Fruit fly (Drosophila melanogaster) whole organism, adult: ENCODE results near the gene grp.

Experiments
- CG11617 ChIP-seq: fragments of 200-800 bp; sonication (Bioruptor generic); optimal IDR thresholded peaks from 2 replicates; lab custom pipeline; 2017; ENCODE audit warnings: mild to moderate bottlenecking, missing biosample characterization, missing genetic modification reagents, missing genetic modification characterization
- CG12768 ChIP-seq: fragments of 200-800 bp; sonication (Bioruptor generic); optimal IDR thresholded peaks from 2 replicates; lab custom pipeline; 2017; ENCODE audit warnings: missing biosample characterization, missing genetic modification characterization, mild to moderate bottlenecking, moderate library complexity, missing genetic modification reagents
- CG14711 ChIP-seq: fragments of 200-800 bp; sonication (Bioruptor generic); optimal IDR thresholded peaks from 2 replicates; lab custom pipeline; 2018; ENCODE audit warnings: missing biosample characterization, mild to moderate bottlenecking, missing genetic modification characterization, moderate library complexity
- CG1620 ChIP-seq: fragments of 200-800 bp; sonication (Bioruptor generic); optimal IDR thresholded peaks from 2 replicates; lab custom pipeline; 2016; ENCODE audit warnings: missing biosample characterization, missing genetic modification characterization
- CG33017 ChIP-seq: fragments of 200-800 bp; sonication (Bioruptor generic); optimal IDR thresholded peaks from 2 replicates; lab custom pipeline; 2018; ENCODE audit warnings: missing biosample characterization, mild to moderate bottlenecking, missing genetic modification characterization, moderate library complexity
- CG5204 ChIP-seq: fragments of 200-800 bp; sonication (Bioruptor generic); optimal IDR thresholded peaks from 2 replicates; lab custom pipeline; 2016; ENCODE audit warnings: missing biosample characterization, missing genetic modification characterization
- CG7045 ChIP-seq: fragments of 200-800 bp; sonication (Bioruptor generic); optimal IDR thresholded peaks from 2 replicates; lab custom pipeline; 2017; ENCODE audit warnings: missing biosample characterization, mild to moderate bottlenecking, missing genetic modification characterization
- CG7101 ChIP-seq: fragments of 200-800 bp; sonication (Bioruptor generic); optimal IDR thresholded peaks from 2 replicates; lab custom pipeline; 2018; ENCODE audit warnings: missing biosample characterization, mild to moderate bottlenecking, missing genetic modification characterization, moderate library complexity
- Clk ChIP-seq: fragments of 200-800 bp; sonication (Bioruptor generic); optimal IDR thresholded peaks from 2 replicates; lab custom pipeline; 2017; ENCODE audit warnings: missing biosample characterization, missing genetic modification characterization
- Crg-1 ChIP-seq: fragments of 200-800 bp; sonication (Bioruptor generic); optimal IDR thresholded peaks from 2 replicates; lab custom pipeline; 2016; ENCODE audit warnings: missing biosample characterization, missing genetic modification characterization
- Hr96 ChIP-seq: fragments of 200-800 bp; sonication (Bioruptor generic); optimal IDR thresholded peaks from 2 replicates; lab custom pipeline; 2016; ENCODE audit warnings: missing biosample characterization, missing genetic modification characterization
- Mnt ChIP-seq: fragments of 200-800 bp; sonication (Bioruptor generic); optimal IDR thresholded peaks from 2 replicates; lab custom pipeline; 2016; ENCODE audit warnings: missing biosample characterization, mild to moderate bottlenecking, missing genetic modification characterization
- bab1 ChIP-seq: fragments of 200-800 bp; sonication (Bioruptor generic); optimal IDR thresholded peaks from 3 replicates; lab custom pipeline; 2019; ENCODE audit warnings: missing biosample characterization, mild to moderate bottlenecking, missing genetic modification characterization, moderate library complexity
- cic ChIP-seq: fragments of 200-800 bp; sonication (Bioruptor generic); optimal IDR thresholded peaks from 2 replicates; lab custom pipeline; 2017; ENCODE audit warnings: missing biosample characterization, mild to moderate bottlenecking, missing genetic modification characterization, moderate library complexity
- cnc ChIP-seq, 2 experiments: fragments of >200 bp; optimal IDR thresholded peaks; 2 replicates each; lab custom pipeline; 2017
- kay ChIP-seq: fragments of 200-800 bp; sonication (Bioruptor generic); peaks from one replicate; lab custom pipeline; 2016; ENCODE audit warnings: missing biosample characterization, missing genetic modification characterization, borderline replicate concordance
- ovo ChIP-seq: fragments of 200-800 bp; sonication (Bioruptor generic); optimal IDR thresholded peaks from 2 replicates; lab custom pipeline; 2016; ENCODE audit warnings: missing biosample characterization, missing genetic modification characterization
- pad ChIP-seq: fragments of 200-800 bp; sonication (Bioruptor generic); optimal IDR thresholded peaks from 3 replicates; lab custom pipeline; 2017; ENCODE audit warnings: missing biosample characterization, missing genetic modification characterization, mild to moderate bottlenecking, moderate library complexity, missing genetic modification reagents
- tj ChIP-seq: fragments of 200-800 bp; sonication (Bioruptor generic); optimal IDR thresholded peaks from 3 replicates; lab custom pipeline; 2017; ENCODE audit warnings: missing biosample characterization, mild to moderate bottlenecking, missing genetic modification characterization, moderate library complexity
- toe ChIP-seq: fragments of 200-800 bp; sonication (Bioruptor generic); optimal IDR thresholded peaks from 2 replicates; lab custom pipeline; 2016; ENCODE audit warnings: missing biosample characterization, missing genetic modification characterization

The grp gene

DNA sequence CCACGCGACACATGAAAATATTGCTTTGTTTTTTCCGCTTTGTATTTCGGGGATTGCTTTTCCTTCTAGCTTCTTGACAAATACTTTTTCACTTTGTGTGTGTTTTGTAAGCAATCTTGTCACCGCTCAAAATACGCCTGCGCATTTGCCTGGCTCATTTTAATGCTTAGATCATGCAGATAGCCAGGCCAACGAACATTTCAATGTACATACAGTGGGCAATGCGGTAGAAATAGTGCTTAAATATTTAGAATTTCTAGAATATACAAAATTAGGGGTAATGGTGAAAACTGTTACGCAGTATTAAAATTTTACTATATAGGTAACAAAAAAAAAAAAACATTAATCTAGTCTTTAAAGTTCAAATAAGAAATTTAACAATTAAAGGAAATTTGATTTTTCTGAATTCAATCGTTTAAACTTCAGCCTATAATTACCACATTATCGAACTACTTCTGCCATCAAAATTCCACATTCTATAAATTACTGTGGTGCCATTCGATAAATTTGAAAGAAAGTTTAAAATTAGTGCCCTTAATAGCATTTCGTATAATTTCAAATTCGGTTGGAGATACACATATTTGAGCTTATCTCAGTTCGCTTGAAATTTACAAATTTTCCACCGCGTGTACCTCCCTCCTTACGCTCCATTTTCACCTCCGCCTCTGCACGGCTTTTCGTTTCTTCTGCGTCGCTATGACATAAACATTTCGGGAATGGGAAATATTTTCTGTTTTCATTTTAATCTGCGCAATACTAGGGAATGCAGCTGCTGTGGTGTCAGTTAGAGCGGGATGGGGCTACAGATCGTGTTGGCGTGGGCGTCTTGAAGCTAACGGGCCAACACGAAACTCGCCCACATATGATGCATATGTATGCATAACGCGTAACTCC lies 27.3 kb downstream of the grp start:
- TF ChIP-seq CG7101 (tag; lab: Kevin White, UChicago) (no peak), tj (GFP tag; lab: Kevin White, UChicago) (peak; percentile 83), Hr96 (GFP tag; lab: Kevin White, UChicago) (no peak), CG12768 (no peak), Clk (GFP tag; lab: Kevin White, UChicago) (no peak), ovo (no peak), kay (GFP tag; lab: Kevin White, UChicago) (peak; percentile 49), CG1620 (GFP tag; lab: Kevin White, UChicago) (no peak), CG11617 (GFP tag; lab: Kevin White, UChicago) (no peak), CG7045 (GFP tag; lab: Kevin White, UChicago) (no peak), CG33017 (tag; lab: Kevin White, UChicago) (no peak), bab1 (peak; percentile 22), CG14711 (tag; lab: Kevin White, UChicago) (no peak), pad (GFP tag; lab: Kevin White, UChicago) (no peak), toe (GFP tag; lab: Kevin White, UChicago) (no peak), Mnt (GFP tag; lab: Kevin White, UChicago) (no peak), cic (GFP tag; lab: Kevin White, UChicago) (no peak), CG5204 (GFP tag; lab: Kevin White, UChicago) (no peak), Crg-1 (GFP tag; lab: Kevin White, UChicago) (no peak), cnc (optimal IDR thresholded peaks at IDR 0.05; lab: Kevin White, UChicago) (no peak)

DNA sequence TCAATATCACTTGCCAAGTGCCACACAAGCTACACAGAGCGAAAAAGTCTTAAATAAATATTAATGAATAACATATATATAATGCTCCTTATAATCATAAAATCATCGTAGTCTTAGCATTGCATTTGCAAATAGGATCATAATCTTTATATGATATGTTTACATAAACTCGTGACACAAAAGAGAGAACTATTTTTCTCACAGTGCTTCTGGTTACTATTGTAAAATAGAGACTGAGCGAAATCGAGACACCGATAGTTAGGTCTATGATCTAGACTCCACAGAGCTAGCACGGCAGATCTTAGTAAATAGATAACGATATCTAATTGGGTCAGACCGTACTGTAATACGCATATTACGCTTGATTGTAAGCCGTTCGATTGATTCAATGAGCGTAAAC lies 29.8 kb downstream of the grp start:
- TF ChIP-seq CG5204 (GFP tag; lab: Kevin White, UChicago), result peak; percentile 62
- no peak for TF ChIP-seq kay (GFP tag; lab: Kevin White, UChicago)
- TF ChIP-seq cic (GFP tag; lab: Kevin White, UChicago), result no peak
- TF ChIP-seq tj (GFP tag; lab: Kevin White, UChicago), result peak; percentile 29
- peak; percentile 67 for TF ChIP-seq CG33017 (tag; lab: Kevin White, UChicago)
- no peak for TF ChIP-seq bab1
- peak; percentile 53 for TF ChIP-seq CG7045 (GFP tag; lab: Kevin White, UChicago)
- peak; percentile 38 for TF ChIP-seq CG11617 (GFP tag; lab: Kevin White, UChicago)
- TF ChIP-seq CG7101 (tag; lab: Kevin White, UChicago), result peak; percentile 23
- TF ChIP-seq Crg-1 (GFP tag; lab: Kevin White, UChicago), result no peak

- no peak for TF ChIP-seq tj (GFP tag; lab: Kevin White, UChicago)
These were observed 30.4 kb downstream of the grp start for dm6 chr2L:16710234-16710633.

- no peak for TF ChIP-seq pad (GFP tag; lab: Kevin White, UChicago)
- TF ChIP-seq Mnt (GFP tag; lab: Kevin White, UChicago), result no peak
- TF ChIP-seq bab1, result no peak
- TF ChIP-seq CG33017 (tag; lab: Kevin White, UChicago), result no peak
- no peak for TF ChIP-seq CG5204 (GFP tag; lab: Kevin White, UChicago)
- no peak for TF ChIP-seq Hr96 (GFP tag; lab: Kevin White, UChicago)
- no peak for TF ChIP-seq cic (GFP tag; lab: Kevin White, UChicago)
- TF ChIP-seq CG11617 (GFP tag; lab: Kevin White, UChicago), result no peak
These were observed 30.8 kb downstream of the grp start for dm6 chr2L:16710677-16711076.

- TF ChIP-seq tj (GFP tag; lab: Kevin White, UChicago), result no peak
- no peak for TF ChIP-seq CG12768
- no peak for TF ChIP-seq Crg-1 (GFP tag; lab: Kevin White, UChicago)
- no peak for TF ChIP-seq ovo
- no peak for TF ChIP-seq CG14711 (tag; lab: Kevin White, UChicago)
- TF ChIP-seq toe (GFP tag; lab: Kevin White, UChicago), result no peak
- no peak for TF ChIP-seq CG7045 (GFP tag; lab: Kevin White, UChicago)
- no peak for TF ChIP-seq CG33017 (tag; lab: Kevin White, UChicago)
- no peak for TF ChIP-seq kay (GFP tag; lab: Kevin White, UChicago)
These were observed 32.0 kb downstream of the grp start for dm6 chr2L:16711891-16712290.

DNA sequence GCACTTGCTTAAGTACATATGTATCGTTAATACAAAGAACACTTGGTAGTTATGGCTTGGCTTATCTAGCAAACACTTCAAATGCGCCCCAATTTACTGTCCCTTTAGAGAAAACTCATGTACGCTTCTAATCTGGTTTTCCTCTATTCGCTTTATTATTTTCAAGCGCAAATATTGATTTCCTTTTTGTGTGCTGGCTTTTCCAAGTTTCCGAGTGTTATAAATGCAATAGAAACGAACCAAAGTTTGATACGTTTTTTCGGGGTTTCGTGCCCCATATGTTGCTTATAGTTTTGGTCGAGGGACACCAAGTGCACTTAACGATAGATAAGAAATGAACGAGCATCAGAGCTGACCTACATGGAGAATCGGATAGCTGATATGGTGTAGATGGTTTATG lies 34.1 kb downstream of the grp start:
- no peak for TF ChIP-seq CG1620 (GFP tag; lab: Kevin White, UChicago)
- no peak for TF ChIP-seq ovo
- no peak for TF ChIP-seq CG7101 (tag; lab: Kevin White, UChicago)
- no peak for TF ChIP-seq CG14711 (tag; lab: Kevin White, UChicago)
- no peak for TF ChIP-seq Hr96 (GFP tag; lab: Kevin White, UChicago)
- no peak for TF ChIP-seq CG7045 (GFP tag; lab: Kevin White, UChicago)
- TF ChIP-seq tj (GFP tag; lab: Kevin White, UChicago), result no peak
- no peak for TF ChIP-seq toe (GFP tag; lab: Kevin White, UChicago)
- TF ChIP-seq CG33017 (tag; lab: Kevin White, UChicago), result no peak
- no peak for TF ChIP-seq Clk (GFP tag; lab: Kevin White, UChicago)
- TF ChIP-seq Mnt (GFP tag; lab: Kevin White, UChicago), result no peak
- TF ChIP-seq cnc (optimal IDR thresholded peaks at IDR 0.05; lab: Kevin White, UChicago), result no peak
- no peak for TF ChIP-seq cic (GFP tag; lab: Kevin White, UChicago)
- no peak for TF ChIP-seq Crg-1 (GFP tag; lab: Kevin White, UChicago)
- no peak for TF ChIP-seq pad (GFP tag; lab: Kevin White, UChicago)
- TF ChIP-seq CG5204 (GFP tag; lab: Kevin White, UChicago), result no peak
- TF ChIP-seq bab1, result no peak
- TF ChIP-seq CG12768, result no peak
